Fruit fly (Drosophila melanogaster) whole organism, embryonic: ENCODE results near the gene CG34461.

Experiments
- CG10267 ChIP-seq: fragments of 200-800 bp; sonication (Bioruptor generic); optimal IDR thresholded peaks from 2 replicates; lab custom pipeline; 2018; ENCODE audit warnings: missing biosample characterization, mild to moderate bottlenecking, missing genetic modification characterization, moderate library complexity
- CG10321 ChIP-seq: fragments of 200-800 bp; sonication (Bioruptor generic); IDR thresholded peaks from 2 replicates; pipeline ENCODE4 v1.3.6; 2022; ENCODE audit warnings: missing biosample characterization, missing genetic modification characterization
- CG10959 ChIP-seq: fragments of 200-800 bp; sonication (Bioruptor generic); IDR thresholded peaks from 2 replicates; pipeline ENCODE4 v1.3.6; 2022; ENCODE audit warnings: missing biosample characterization, missing genetic modification characterization
- CG11504 ChIP-seq: fragments of 200-800 bp; sonication (Bioruptor generic); optimal IDR thresholded peaks from 3 replicates; lab custom pipeline; 2019; ENCODE audit warnings: missing biosample characterization, mild to moderate bottlenecking, missing genetic modification characterization, moderate library complexity
- CG12219 ChIP-seq: fragments of 200-800 bp; sonication (Bioruptor generic); optimal IDR thresholded peaks from 3 replicates; lab custom pipeline; 2018; ENCODE audit warnings: missing biosample characterization, mild to moderate bottlenecking, missing genetic modification characterization
- CG12744 ChIP-seq: fragments of 200-800 bp; sonication (Bioruptor generic); optimal IDR thresholded peaks from 2 replicates; lab custom pipeline; 2016; ENCODE audit warnings: missing biosample characterization, missing genetic modification characterization
- CG12942 ChIP-seq: fragments of 200-800 bp; sonication (Bioruptor generic); optimal IDR thresholded peaks from 3 replicates; lab custom pipeline; 2016; ENCODE audit warnings: missing biosample characterization, missing genetic modification characterization
- CG13624 ChIP-seq: fragments of 200-800 bp; sonication (Bioruptor generic); optimal IDR thresholded peaks from 2 replicates; lab custom pipeline; 2016; ENCODE audit warnings: missing biosample characterization, missing genetic modification characterization
- CG14667 ChIP-seq: fragments of 200-800 bp; sonication (Bioruptor generic); IDR thresholded peaks from 2 replicates; pipeline ENCODE4 v1.3.6; 2022; ENCODE audit warnings: missing biosample characterization, missing genetic modification characterization
- CG14710 ChIP-seq: fragments of 200-800 bp; sonication (Bioruptor generic); optimal IDR thresholded peaks from 3 replicates; lab custom pipeline; 2019; ENCODE audit warnings: missing biosample characterization, mild to moderate bottlenecking, missing genetic modification characterization, moderate library complexity
- CG18476 ChIP-seq: fragments of 200-800 bp; sonication (Bioruptor generic); optimal IDR thresholded peaks from 2 replicates; lab custom pipeline; 2016; ENCODE audit warnings: missing biosample characterization, mild to moderate bottlenecking, missing genetic modification characterization
- CG2712 ChIP-seq: fragments of 200-800 bp; optimal IDR thresholded peaks from 3 replicates; lab custom pipeline; 2019; ENCODE audit warnings: missing biosample characterization, mild to moderate bottlenecking, missing genetic modification characterization, moderate library complexity
- CG30431 ChIP-seq: fragments of 200-800 bp; sonication (Bioruptor generic); optimal IDR thresholded peaks from 2 replicates; lab custom pipeline; 2017; ENCODE audit warnings: missing biosample characterization, missing genetic modification characterization
- CG33213 ChIP-seq: fragments of 200-800 bp; sonication (Bioruptor generic); optimal IDR thresholded peaks from 3 replicates; lab custom pipeline; 2016; ENCODE audit warnings: missing biosample characterization, missing genetic modification characterization
- CG5180 ChIP-seq: fragments of 200-800 bp; sonication (Bioruptor generic); optimal IDR thresholded peaks from 3 replicates; lab custom pipeline; 2017; ENCODE audit warnings: missing biosample characterization, missing genetic modification characterization, mild to moderate bottlenecking, moderate library complexity, missing genetic modification reagents
- CG5953 ChIP-seq: fragments of 200-800 bp; sonication (Bioruptor generic); IDR thresholded peaks from 2 replicates; pipeline ENCODE4 v1.3.6; 2022; ENCODE audit warnings: missing biosample characterization, missing genetic modification characterization
- CG6272 ChIP-seq: fragments of 200-800 bp; sonication (Bioruptor generic); IDR thresholded peaks from 2 replicates; pipeline ENCODE4 v1.3.6; 2022; ENCODE audit warnings: missing biosample characterization, missing genetic modification characterization
- CG6765 ChIP-seq: fragments of 200-800 bp; sonication (Bioruptor generic); optimal IDR thresholded peaks from 3 replicates; lab custom pipeline; 2017; ENCODE audit warnings: missing biosample characterization, mild to moderate bottlenecking, missing genetic modification characterization
- CG6854 ChIP-seq: fragments of 200-800 bp; sonication (Bioruptor generic); optimal IDR thresholded peaks from 3 replicates; lab custom pipeline; 2017; ENCODE audit warnings: missing biosample characterization, mild to moderate bottlenecking, missing genetic modification characterization
- CG7839 ChIP-seq: fragments of 200-800 bp; sonication (Bioruptor generic); optimal IDR thresholded peaks from 3 replicates; lab custom pipeline; 2018; ENCODE audit warnings: missing biosample characterization, mild to moderate bottlenecking, missing genetic modification characterization, moderate library complexity
- CG7963 ChIP-seq: fragments of 200-800 bp; sonication (Bioruptor generic); IDR thresholded peaks from 3 replicates; pipeline ENCODE4 v1.3.6; 2022; ENCODE audit warnings: missing biosample characterization, missing genetic modification characterization; ENCODE audit not compliant: partially characterized antibody
- CG9215 ChIP-seq: fragments of 200-800 bp; sonication (Bioruptor generic); IDR thresholded peaks from 2 replicates; pipeline ENCODE4 v1.3.6; 2022; ENCODE audit warnings: missing biosample characterization, missing genetic modification characterization
- Fer1 ChIP-seq: fragments of 200-800 bp; sonication (Bioruptor generic); optimal IDR thresholded peaks from 2 replicates; lab custom pipeline; 2017; ENCODE audit warnings: missing biosample characterization, mild to moderate bottlenecking, missing genetic modification characterization
- Fer2 ChIP-seq: fragments of 200-800 bp; sonication (Bioruptor generic); optimal IDR thresholded peaks from 2 replicates; lab custom pipeline; 2018; ENCODE audit warnings: missing biosample characterization, mild to moderate bottlenecking, missing genetic modification characterization, moderate library complexity
- HmgZ ChIP-seq: fragments of 200-800 bp; sonication (Bioruptor generic); optimal IDR thresholded peaks from 2 replicates; lab custom pipeline; 2018; ENCODE audit warnings: missing biosample characterization, mild to moderate bottlenecking, missing genetic modification characterization
- Kr ChIP-seq: fragments of 200-800 bp; sonication (Bioruptor generic); optimal IDR thresholded peaks from 2 replicates; lab custom pipeline; 2017; ENCODE audit warnings: missing biosample characterization, mild to moderate bottlenecking, missing genetic modification characterization
- MBD-R2 ChIP-seq: fragments of 200-800 bp; sonication (Bioruptor generic); IDR thresholded peaks from 2 replicates; pipeline ENCODE4 v1.3.6; 2022; ENCODE audit warnings: missing biosample characterization, missing genetic modification characterization
- Myb ChIP-seq: fragments of 200-800 bp; sonication (Bioruptor generic); optimal IDR thresholded peaks from 2 replicates; lab custom pipeline; 2016; ENCODE audit warnings: missing biosample characterization, missing genetic modification characterization
- Nf-YB ChIP-seq: fragments of 200-800 bp; sonication (Bioruptor generic); optimal IDR thresholded peaks from 3 replicates; lab custom pipeline; 2019; ENCODE audit warnings: missing biosample characterization, mild to moderate bottlenecking, missing genetic modification characterization, moderate library complexity
- Optix ChIP-seq: fragments of 200-800 bp; sonication (Bioruptor generic); IDR thresholded peaks from 3 replicates; pipeline ENCODE4 v1.3.6; 2022; ENCODE audit warnings: missing biosample characterization, missing genetic modification characterization
- Sox100B ChIP-seq: fragments of 200-800 bp; sonication (Bioruptor generic); optimal IDR thresholded peaks from 3 replicates; lab custom pipeline; 2018; ENCODE audit warnings: missing biosample characterization, mild to moderate bottlenecking, missing genetic modification characterization
- bcd ChIP-seq: fragments of 200-800 bp; sonication (Bioruptor generic); optimal IDR thresholded peaks from 2 replicates; lab custom pipeline; 2017; ENCODE audit warnings: missing biosample characterization, mild to moderate bottlenecking, missing genetic modification characterization
- bigmax ChIP-seq: fragments of 200-800 bp; sonication (Bioruptor generic); optimal IDR thresholded peaks from 2 replicates; lab custom pipeline; 2018; ENCODE audit warnings: missing biosample characterization, mild to moderate bottlenecking, missing genetic modification characterization
- chn ChIP-seq: fragments of 200-800 bp; sonication (Bioruptor generic); optimal IDR thresholded peaks from 2 replicates; lab custom pipeline; 2016; ENCODE audit warnings: missing biosample characterization, missing genetic modification characterization
- dmrt99B ChIP-seq: fragments of 200-800 bp; sonication (Bioruptor generic); optimal IDR thresholded peaks from 2 replicates; lab custom pipeline; 2018; ENCODE audit warnings: missing biosample characterization, mild to moderate bottlenecking, missing genetic modification characterization, moderate library complexity
- ewg ChIP-seq: fragments of 200-800 bp; sonication (Bioruptor generic); optimal IDR thresholded peaks from 3 replicates; lab custom pipeline; 2017; ENCODE audit warnings: mild to moderate bottlenecking, missing biosample characterization, missing genetic modification reagents, missing genetic modification characterization
- gro ChIP-seq: fragments of 200-800 bp; sonication (Bioruptor generic); optimal IDR thresholded peaks from 2 replicates; lab custom pipeline; 2016; ENCODE audit warnings: missing biosample characterization, missing genetic modification characterization
- hkb ChIP-seq, 2 experiments: fragments of 200-800 bp in 1 of 2; fragments of >200 bp in 1 of 2; sonication (Bioruptor generic) in 1 of 2; IDR thresholded peaks in 1 of 2; optimal IDR thresholded peaks in 1 of 2; 2 replicates each; pipeline versions ENCODE4 v1.3.6 to Lab custom; 2017 to 2022; ENCODE audit warnings: missing biosample characterization in 1 of 2, missing genetic modification characterization in 1 of 2
- mam ChIP-seq: fragments of 200-800 bp; sonication (Bioruptor generic); optimal IDR thresholded peaks from 3 replicates; lab custom pipeline; 2016; ENCODE audit warnings: missing biosample characterization, missing genetic modification characterization
- nerfin-1 ChIP-seq: fragments of 200-800 bp; sonication (Bioruptor generic); optimal IDR thresholded peaks from 3 replicates; lab custom pipeline; 2019; ENCODE audit warnings: missing biosample characterization, mild to moderate bottlenecking, missing genetic modification characterization, moderate library complexity
- nerfin-2 ChIP-seq: fragments of 200-800 bp; sonication (Bioruptor generic); IDR thresholded peaks from 2 replicates; pipeline ENCODE4 v1.3.6; 2022; ENCODE audit warnings: missing biosample characterization, missing genetic modification characterization; ENCODE audit not compliant: partially characterized antibody
- otp ChIP-seq: fragments of 200-800 bp; sonication (Bioruptor generic); IDR thresholded peaks from 3 replicates; pipeline ENCODE4, ENCODE4 v1.3.6; 2022; ENCODE audit warnings: missing biosample characterization, missing genetic modification characterization
- salm ChIP-seq: fragments of 200-800 bp; sonication (Bioruptor generic); optimal IDR thresholded peaks from 2 replicates; lab custom pipeline; 2018; ENCODE audit warnings: missing biosample characterization, mild to moderate bottlenecking, missing genetic modification characterization
- so ChIP-seq: fragments of 200-800 bp; sonication (Bioruptor generic); IDR thresholded peaks from 3 replicates; pipeline ENCODE4 v1.3.6; 2022; ENCODE audit warnings: missing biosample characterization, missing genetic modification characterization
- tna ChIP-seq: fragments of 200-800 bp; sonication (Bioruptor generic); IDR thresholded peaks from 2 replicates; pipeline ENCODE4 v1.3.6; 2022; ENCODE audit warnings: missing biosample characterization, missing genetic modification characterization; ENCODE audit not compliant: partially characterized antibody
- unpg ChIP-seq: fragments of 200-800 bp; sonication (Bioruptor generic); optimal IDR thresholded peaks from 3 replicates; lab custom pipeline; 2018; ENCODE audit warnings: missing biosample characterization, mild to moderate bottlenecking, missing genetic modification characterization, moderate library complexity
- wdn ChIP-seq: fragments of 200-800 bp; sonication (Bioruptor generic); IDR thresholded peaks from 2 replicates; pipeline ENCODE4 v1.3.6; 2022; ENCODE audit warnings: missing biosample characterization, missing genetic modification characterization

The CG34461 gene

dm6 chr3L:8299224-8300130 is 26.2 kb upstream of the CG34461 start, which contains the start of the genes Arl5 and CG13671 (continued):
- TF ChIP-seq dmrt99B (tag; lab: Kevin White, UChicago) (no peak), CG6854 (GFP tag; lab: Kevin White, UChicago) (no peak), so (GFP tag; lab: Robert Waterston, UW) (peak; percentile 59; the same call in 1 of the 3 replicates), unpg (peak; percentile 78), salm (tag; lab: Kevin White, UChicago) (peak; percentile 25), CG13624 (GFP tag; lab: Kevin White, UChicago) (peak; percentile 42), CG18476 (GFP tag; lab: Kevin White, UChicago) (peak; percentile 72), bcd (peak; percentile 78), CG10321 (GFP tag; lab: Robert Waterston, UW) (0 out of 2 replicates have a peak, but pooled peaks have one; percentile 28), nerfin-2 (GFP tag; lab: Robert Waterston, UW) (no peak; the same call in 1 of the 2 replicates), CG5180 (GFP tag; lab: Kevin White, UChicago) (no peak), Fer2 (tag; lab: Kevin White, UChicago) (no peak), hkb (optimal IDR thresholded peaks at IDR 0.05; lab: Kevin White, UChicago) (no peak), hkb (GFP tag; IDR thresholded peaks at IDR 0.05; lab: Robert Waterston, UW) (peak; percentile 73), CG5953 (GFP tag; lab: Robert Waterston, UW) (no peak), Nf-YB (GFP tag; lab: Kevin White, UChicago) (peak; percentile 29), chn (GFP tag; lab: Kevin White, UChicago) (peak; percentile 78), CG10267 (tag; lab: Kevin White, UChicago) (peak; percentile 97), nerfin-1 (no peak), CG12942 (GFP tag; lab: Kevin White, UChicago) (peak; percentile 86), mam (GFP tag; lab: Kevin White, UChicago) (peak; percentile 73), tna (GFP tag; lab: Robert Waterston, UW) (no peak), Fer1 (peak; percentile 38), CG11504 (tag; lab: Kevin White, UChicago) (no peak), Myb (GFP tag; lab: Kevin White, UChicago) (peak; percentile 62), MBD-R2 (GFP tag; lab: Robert Waterston, UW) (peak; percentile 94), CG6272 (GFP tag; lab: Robert Waterston, UW) (peak; percentile 67), CG9215 (GFP tag; lab: Robert Waterston, UW) (peak; percentile 71), CG12744 (no peak), CG30431 (GFP tag; lab: Kevin White, UChicago) (peak; percentile 61), otp (GFP tag; lab: Robert Waterston, UW) (peak; percentile 87), CG14710 (peak; percentile 91), CG14667 (GFP tag; lab: Robert Waterston, UW) (peak; percentile 63), Kr (GFP tag; lab: Kevin White, UChicago) (no peak), bigmax (GFP tag; lab: Kevin White, UChicago) (no peak), CG7839 (tag; lab: Kevin White, UChicago) (peak; percentile 60), ewg (GFP tag; lab: Kevin White, UChicago) (peak; percentile 49), HmgZ (tag; lab: Kevin White, UChicago) (peak; percentile 62), CG6765 (no peak), gro (GFP tag; lab: Kevin White, UChicago) (peak; percentile 27), CG10959 (GFP tag; lab: Robert Waterston, UW) (peak; percentile 23; the same call in 1 of the 2 replicates), Optix (GFP tag; lab: Robert Waterston, UW) (peak; percentile 62; the same call in 1 of the 3 replicates), CG7963 (GFP tag; lab: Robert Waterston, UW) (peak; percentile 67), wdn (GFP tag; lab: Robert Waterston, UW) (peak; percentile 49; the same call in 1 of the 2 replicates), Sox100B (GFP tag; lab: Kevin White, UChicago) (peak; percentile 66), CG2712 (tag; lab: Kevin White, UChicago) (peak; percentile 84), CG33213 (GFP tag; lab: Kevin White, UChicago) (peak; percentile 74), CG12219 (GFP tag; lab: Kevin White, UChicago) (no peak)
